Worm (Caenorhabditis elegans): Measurements from ENCODE around the gene sptl-3.

The sptl-3 gene

ce11 chrV:13909400-13909799 is 16.3 kb downstream of the sptl-3 start, which contains the start of gene C06B3.7 (continued):
- TF ChIP-seq fkh-2 (tag; optimal IDR thresholded peaks at IDR 0.05) (no peak), lin-39 (tag; optimal IDR thresholded peaks at IDR 0.05) (peak; percentile 92), lsy-12 (tag; optimal IDR thresholded peaks at IDR 0.05) (peak; percentile 16), ceh-28 (tag; optimal IDR thresholded peaks at IDR 0.05) (peak; percentile 58), mdl-1 (tag; optimal IDR thresholded peaks at IDR 0.05) (peak; percentile 75), egl-27 (tag; optimal IDR thresholded peaks at IDR 0.05) (no peak), nhr-12 (tag; optimal IDR thresholded peaks at IDR 0.05) (no peak), zag-1 (tag; optimal IDR thresholded peaks at IDR 0.05) (no peak), nhr-23 (tag; optimal IDR thresholded peaks at IDR 0.05) (peak; percentile 86), nhr-76 (tag; optimal IDR thresholded peaks at IDR 0.05) (no peak), elt-1 (tag; optimal IDR thresholded peaks at IDR 0.05) (no peak), jun-1 (tag; optimal IDR thresholded peaks at IDR 0.05) (peak; percentile 92), nhr-43 (tag; optimal IDR thresholded peaks at IDR 0.05; ENCODE audit: poor library complexity, severe bottlenecking) (peak; percentile 79), R02D3.7 (tag; optimal IDR thresholded peaks at IDR 0.05) (no peak), ceh-9 (tag; optimal IDR thresholded peaks at IDR 0.05) (no peak)

DNA sequence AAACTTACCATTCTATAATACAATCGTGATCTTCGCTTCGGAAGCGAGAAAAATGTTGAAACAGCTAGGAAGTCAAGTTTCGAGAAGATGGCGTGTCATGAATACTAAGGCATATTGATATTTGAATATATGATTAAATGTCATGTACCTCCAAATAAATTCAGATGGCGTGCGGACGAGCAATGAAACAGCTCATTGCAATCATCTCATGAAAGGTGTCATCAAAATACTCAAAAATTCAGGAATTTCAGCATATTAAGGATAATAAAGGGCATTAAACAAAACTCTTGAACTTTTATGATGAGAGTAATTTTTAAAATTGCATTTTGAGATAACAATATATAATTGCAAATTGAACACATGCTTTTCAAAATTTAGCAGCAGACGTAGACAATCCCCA is 22.3 kb downstream of the sptl-3 start, which contains the start of gene gcy-32:
Gene gcy-32 (minus strand): TSS at position 101 of the 400 bp plus-strand sequence.
- no peak for TF ChIP-seq nhr-12 (tag; optimal IDR thresholded peaks at IDR 0.05)
- no peak for TF ChIP-seq elt-3 (tag; optimal IDR thresholded peaks at IDR 0.05)
- no peak for TF ChIP-seq nhr-25 (tag; optimal IDR thresholded peaks at IDR 0.05)
- no peak for TF ChIP-seq ceh-9 (tag; optimal IDR thresholded peaks at IDR 0.05)
- TF ChIP-seq fkh-2 (tag; optimal IDR thresholded peaks at IDR 0.05), result no peak
- TF ChIP-seq aly-2 (tag; optimal IDR thresholded peaks at IDR 0.05), result no peak
- TF ChIP-seq nhr-28 (tag; optimal IDR thresholded peaks at IDR 0.05), result no peak
- no peak for TF ChIP-seq ztf-11 (tag; optimal IDR thresholded peaks at IDR 0.05)
- TF ChIP-seq unc-62 (GFP tag; optimal IDR thresholded peaks at IDR 0.05), result no peak

DNA sequence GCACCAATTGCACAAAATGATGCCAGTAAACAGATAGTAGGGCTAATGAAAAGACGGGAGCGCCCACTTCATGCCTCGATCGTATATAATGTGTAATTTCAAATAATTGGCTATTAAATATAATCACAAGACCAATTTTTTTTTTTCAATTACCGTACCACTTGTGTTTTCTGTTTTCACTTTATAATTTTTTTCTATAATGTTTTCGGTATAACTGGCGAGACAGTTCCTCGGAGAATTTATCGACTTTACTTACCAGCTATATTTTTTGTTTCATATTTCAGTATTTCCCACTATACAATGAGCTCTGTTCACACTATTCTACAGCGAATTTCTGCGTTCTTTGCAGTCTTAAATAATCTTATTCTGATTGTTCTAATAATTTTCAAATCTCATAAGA is 23.1 kb downstream of the sptl-3 start, which contains the start of gene str-252:
Gene str-252 (plus strand): TSS at position 301 of the 400 bp plus-strand sequence.
- no peak for TF ChIP-seq elt-3 (tag; optimal IDR thresholded peaks at IDR 0.05)

DNA sequence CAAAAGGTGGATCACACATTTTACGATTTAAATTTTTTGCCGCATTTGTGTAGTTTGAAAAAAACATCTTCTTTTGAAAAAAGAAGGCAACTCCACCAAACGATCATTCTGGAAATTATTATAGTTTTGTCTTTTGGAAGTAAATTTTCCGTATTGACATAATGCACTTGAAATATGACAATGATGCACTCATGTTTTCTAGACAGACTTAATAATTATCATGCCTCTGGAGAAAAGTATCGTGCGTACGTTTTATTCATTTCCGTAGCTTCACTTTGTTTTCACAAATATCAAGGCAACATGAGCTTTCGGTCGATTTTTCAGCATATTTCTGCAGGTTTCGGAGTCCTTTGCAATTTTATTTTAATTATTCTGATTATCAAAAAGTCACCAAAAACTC is 25.2 kb downstream of the sptl-3 start, which contains the start of gene str-250:
Gene str-250 (plus strand): TSS at position 301 of the 400 bp plus-strand sequence.
- TF ChIP-seq nhr-237 (tag; optimal IDR thresholded peaks at IDR 0.05) (no peak), mml-1 (tag; optimal IDR thresholded peaks at IDR 0.05) (no peak), pqm-1 (tag; optimal IDR thresholded peaks at IDR 0.05) (no peak), fos-1 (tag; optimal IDR thresholded peaks at IDR 0.05) (no peak), nhr-28 (tag; optimal IDR thresholded peaks at IDR 0.05) (no peak), nhr-43 (tag; optimal IDR thresholded peaks at IDR 0.05; ENCODE audit: poor library complexity, severe bottlenecking) (no peak), lin-15B (tag; optimal IDR thresholded peaks at IDR 0.05) (no peak), fkh-2 (tag; optimal IDR thresholded peaks at IDR 0.05) (no peak), nfya-1 (tag; optimal IDR thresholded peaks at IDR 0.05; ENCODE audit: insufficient read depth) (no peak), daf-12 (tag; optimal IDR thresholded peaks at IDR 0.05) (no peak), elt-2 (tag; optimal IDR thresholded peaks at IDR 0.05) (no peak), ama-1 (optimal IDR thresholded peaks at IDR 0.05) (no peak), snpc-4 (tag; optimal IDR thresholded peaks at IDR 0.05) (no peak)

ce11 chrV:13920730-13921129 is 27.6 kb downstream of the sptl-3 start, which contains the start of gene srx-42:
Gene srx-42, plus strand, starts transcription at chrV:13921030.
- TF ChIP-seq egl-5 (tag; optimal IDR thresholded peaks at IDR 0.05) (no peak), jun-1 (tag; optimal IDR thresholded peaks at IDR 0.05) (no peak), fos-1 (tag; optimal IDR thresholded peaks at IDR 0.05) (no peak), ceh-28 (tag; optimal IDR thresholded peaks at IDR 0.05) (no peak), unc-39 (tag; optimal IDR thresholded peaks at IDR 0.05) (no peak), nhr-28 (tag; optimal IDR thresholded peaks at IDR 0.05) (no peak), nhr-12 (tag; optimal IDR thresholded peaks at IDR 0.05) (no peak), fkh-10 (GFP tag; optimal IDR thresholded peaks at IDR 0.05) (no peak), tbx-2 (tag; optimal IDR thresholded peaks at IDR 0.05) (no peak)

Data from whole organism, L3 larva.